Worm (Caenorhabditis elegans) whole organism, dauer: Measurements from ENCODE around the gene F41C3.2.

Experiments
- unc-62 ChIP-seq: sonication (generic microtip); optimal IDR thresholded peaks from 2 replicates; lab custom pipeline; 2017; ENCODE audit warnings: missing biosample characterization, missing genetic modification reagents, missing genetic modification characterization

Gene F41C3.2

ce11 chrII:4741527-4742187 is 8.1 kb upstream of the F41C3.2 start, which contains the start of gene acs-11:
acs-11 (plus strand) TSS chrII:4742137.
- no peak for TF ChIP-seq unc-62 (GFP tag; lab: Kevin White, UChicago)

ce11 chrII:4745281-4745680 is 4.5 kb upstream of the F41C3.2 start:
- TF ChIP-seq unc-62 (GFP tag; lab: Kevin White, UChicago) = no peak

DNA sequence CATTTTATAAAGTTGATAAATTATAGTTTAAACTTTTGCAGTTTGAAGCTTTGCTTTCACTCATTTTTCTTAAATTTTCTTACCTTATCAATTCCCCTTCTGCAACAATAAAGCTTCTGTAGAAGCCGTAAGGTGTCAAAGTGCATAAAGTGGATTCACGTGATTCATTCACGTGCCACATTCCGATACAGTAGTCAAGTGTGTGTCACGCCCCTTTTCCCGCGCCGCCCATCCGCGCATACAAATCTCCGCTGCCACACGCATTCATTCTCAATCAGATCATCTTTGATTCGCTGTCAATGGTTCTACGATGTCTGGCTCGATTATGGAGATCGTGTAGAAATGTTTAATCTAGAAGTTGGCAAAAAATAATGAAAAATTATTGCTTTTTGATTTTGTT is 2.7 kb upstream of the F41C3.2 start:
- no peak for TF ChIP-seq unc-62 (GFP tag; lab: Kevin White, UChicago)

ce11 chrII:4747697-4748096 is 2.1 kb upstream of the F41C3.2 start:
- no peak for TF ChIP-seq unc-62 (GFP tag; lab: Kevin White, UChicago)

DNA sequence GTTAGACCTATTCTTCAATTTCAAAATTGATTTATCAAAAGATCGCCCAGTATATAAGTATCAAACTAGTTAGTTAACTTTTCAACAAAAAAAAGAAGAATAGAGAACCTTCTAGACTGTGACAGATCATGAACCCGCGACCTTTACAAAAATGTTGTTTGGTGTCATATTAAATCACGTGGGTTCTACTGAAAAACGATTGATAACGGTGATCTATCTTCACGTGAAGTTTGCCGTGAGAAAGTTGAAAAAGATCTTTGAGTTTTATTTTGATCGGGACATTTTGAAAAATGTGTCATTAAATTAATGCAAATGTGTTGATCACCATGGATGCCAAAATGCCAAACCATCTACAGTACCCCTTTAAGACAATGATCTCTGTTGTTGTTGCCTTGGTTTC is 1.4 kb upstream of the F41C3.2 start:
- no peak for TF ChIP-seq unc-62 (GFP tag; lab: Kevin White, UChicago)

DNA sequence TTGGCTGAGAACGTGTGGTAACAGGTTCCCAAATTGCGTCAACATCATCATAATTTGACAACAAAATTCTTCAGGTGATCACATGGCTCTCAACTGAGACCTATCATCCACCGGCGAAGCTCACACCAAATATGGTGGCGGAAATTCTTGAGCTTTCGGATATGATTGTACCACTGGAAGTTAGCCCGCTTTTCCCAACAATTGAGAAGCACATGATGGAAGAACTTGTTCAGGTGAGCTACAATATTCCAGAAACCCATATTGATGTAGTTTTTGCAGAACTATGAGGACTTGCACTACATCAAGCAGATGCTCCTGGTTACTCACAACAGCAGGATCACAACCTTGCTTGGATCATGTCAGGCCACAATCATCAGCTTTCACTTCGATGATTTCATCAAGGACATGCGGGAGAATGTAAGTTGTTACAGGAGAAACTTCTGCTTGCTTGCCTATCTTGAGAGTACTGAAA is 2.5 kb downstream of the F41C3.2 start, which contains the start of gene F41C3.1:
TSS of gene F41C3.1 (plus strand) at position 51 of the 472 bp plus-strand sequence.
- TF ChIP-seq unc-62 (GFP tag; lab: Kevin White, UChicago) = no peak

- no peak for TF ChIP-seq unc-62 (GFP tag; lab: Kevin White, UChicago)
Observed at ce11 chrII:4753133-4753532, 3.4 kb downstream of the F41C3.2 start, which contains the start of gene C27D9.1. C27D9.1 (plus strand) TSS chrII:4753413.

DNA sequence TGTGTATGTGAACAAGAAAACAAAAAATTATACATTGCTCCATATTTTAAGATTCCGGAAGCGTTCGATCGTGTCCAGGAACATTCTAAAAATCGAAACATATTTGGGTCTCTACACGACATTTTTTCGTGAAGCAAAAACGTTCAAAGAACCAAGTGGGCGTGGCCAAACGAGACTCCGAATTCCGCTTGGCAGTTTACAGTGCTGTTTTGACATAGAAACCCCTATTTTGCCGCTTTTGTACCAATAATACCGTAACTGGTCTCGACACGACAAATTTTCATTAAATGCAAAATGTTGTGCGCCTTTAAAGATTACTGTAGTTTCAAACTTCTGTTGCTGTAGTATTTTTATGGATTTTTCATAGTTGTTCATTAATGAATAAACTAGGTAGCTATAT is 5.9 kb downstream of the F41C3.2 start:
- TF ChIP-seq unc-62 (GFP tag; lab: Kevin White, UChicago) = no peak

ce11 chrII:4756751-4757150 is 7.0 kb downstream of the F41C3.2 start, which contains the start of gene C27D9.2:
C27D9.2 (minus strand) TSS chrII:4756851.
- TF ChIP-seq unc-62 (GFP tag; lab: Kevin White, UChicago) = no peak

DNA sequence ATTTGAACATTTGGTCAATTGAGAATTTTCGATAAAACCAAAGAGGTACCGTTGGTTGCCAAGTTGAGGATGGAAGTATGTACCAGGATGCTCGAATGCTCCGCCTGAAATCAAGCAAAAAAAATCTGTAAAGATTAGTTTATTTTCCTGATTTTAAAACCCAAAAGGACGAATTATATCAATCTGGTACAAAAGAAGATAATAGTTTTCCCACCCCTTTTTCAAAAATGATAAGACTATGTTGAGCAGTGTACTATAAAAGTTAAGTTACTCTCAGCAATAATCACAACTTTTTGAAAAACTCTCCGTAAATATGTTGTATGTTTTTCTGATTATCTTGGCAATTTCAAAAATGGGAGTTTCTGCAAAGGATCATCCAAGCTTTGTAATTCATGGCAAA is 8.7 kb downstream of the F41C3.2 start, which contains the start of gene F26G1.3:
TSS of gene F26G1.3 (plus strand) at position 301 of the 400 bp plus-strand sequence.
- TF ChIP-seq unc-62 (GFP tag; lab: Kevin White, UChicago) = no peak

DNA sequence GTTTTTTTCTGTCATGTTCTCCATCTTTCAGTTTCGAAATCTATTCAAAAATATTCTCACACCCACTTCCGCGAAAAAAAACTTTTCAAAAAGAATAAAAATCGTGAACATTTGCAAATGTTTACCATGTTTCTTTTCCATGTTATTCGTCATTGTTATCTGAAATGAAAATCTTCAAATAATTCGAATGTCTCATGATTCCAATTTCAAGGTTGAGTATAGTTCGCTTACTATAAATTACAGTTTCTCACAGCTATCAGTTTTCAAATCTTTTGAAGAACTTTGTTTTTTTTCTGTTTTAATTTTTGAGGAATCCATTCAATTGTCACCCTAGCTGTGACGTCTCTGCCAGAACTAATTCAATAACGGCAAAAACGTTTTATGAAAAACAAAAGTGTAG is 10.1 kb downstream of the F41C3.2 start:
- no peak for TF ChIP-seq unc-62 (GFP tag; lab: Kevin White, UChicago)

DNA sequence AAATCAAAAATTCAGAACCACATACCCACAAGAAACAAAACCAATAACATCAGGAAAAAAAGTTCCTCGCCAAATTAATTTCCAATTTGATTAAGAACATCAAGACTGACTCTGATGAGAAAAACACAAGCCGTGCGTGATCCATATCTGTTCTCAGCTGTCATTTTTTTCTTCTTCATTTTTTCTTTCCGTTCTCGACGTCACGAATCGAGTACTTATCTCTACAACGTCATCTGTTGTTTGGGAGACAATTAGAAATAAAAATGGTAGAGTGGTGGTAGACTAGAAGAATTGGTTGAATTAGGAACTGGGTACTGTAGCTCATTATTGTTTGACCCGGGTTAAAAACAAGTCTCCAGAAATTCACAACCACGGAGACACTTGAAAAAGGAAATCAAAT is 11.3 kb downstream of the F41C3.2 start:
- no peak for TF ChIP-seq unc-62 (GFP tag; lab: Kevin White, UChicago)

DNA sequence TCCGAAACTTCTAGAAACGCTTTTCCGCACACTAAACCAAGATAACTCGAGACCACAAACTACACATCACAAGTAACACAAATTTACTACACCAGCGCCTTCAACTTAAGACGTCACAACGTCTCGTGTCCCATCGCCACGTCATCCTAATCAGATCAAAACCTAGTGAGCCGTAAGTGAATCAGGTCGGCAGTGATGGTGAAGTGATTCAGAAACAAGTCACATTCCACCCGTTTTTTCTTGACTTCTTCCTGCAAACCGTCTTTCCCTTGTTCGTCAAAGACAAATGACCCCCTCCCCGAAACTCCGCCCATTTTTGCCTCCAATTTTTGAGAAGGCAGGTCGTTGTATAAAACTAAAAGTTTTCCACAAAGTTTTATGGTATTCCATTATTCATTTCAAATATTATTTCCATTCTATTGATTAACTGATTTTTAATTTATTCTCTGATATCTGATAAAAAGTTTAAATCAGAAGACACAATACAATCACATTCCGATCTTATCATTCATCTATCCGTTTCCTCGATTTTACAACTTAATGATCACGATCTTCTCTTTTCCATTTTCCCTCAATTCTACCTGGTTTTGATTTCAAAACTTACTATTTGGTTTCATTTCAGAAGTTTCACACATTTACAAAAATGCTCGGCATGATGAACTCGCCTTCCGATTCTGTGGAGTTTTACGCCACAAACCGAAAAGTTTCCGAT is 13.0 kb downstream of the F41C3.2 start, which contains the start of gene F26G1.2:
TSS of gene F26G1.2 (plus strand) at position 508 of the 712 bp plus-strand sequence.
- TF ChIP-seq unc-62 (GFP tag; lab: Kevin White, UChicago) = no peak

ce11 chrII:4766284-4766683 is 16.5 kb downstream of the F41C3.2 start, which contains the start of gene ttm-2:
ttm-2 (minus strand) TSS chrII:4766384.
- no peak for TF ChIP-seq unc-62 (GFP tag; lab: Kevin White, UChicago)

DNA sequence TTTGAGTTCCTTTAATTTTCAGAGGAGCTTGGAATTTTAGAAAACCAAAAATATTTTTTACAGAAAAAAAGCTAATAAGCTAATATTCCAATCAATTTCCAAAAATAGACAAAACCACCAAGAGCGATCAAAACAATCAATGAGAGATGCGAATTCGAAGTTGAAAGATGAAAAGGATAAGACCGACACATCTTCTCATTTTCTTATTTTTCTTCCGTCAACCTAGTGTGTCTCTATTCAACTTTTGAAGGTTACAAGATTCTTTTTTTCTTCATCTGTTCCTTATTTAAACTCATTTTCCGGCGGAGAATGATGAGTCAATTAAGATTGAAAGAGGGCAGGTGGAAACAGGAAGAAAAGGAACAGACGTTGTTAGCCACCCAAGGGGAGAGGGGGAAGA is 17.8 kb downstream of the F41C3.2 start:
- TF ChIP-seq unc-62 (GFP tag; lab: Kevin White, UChicago) = no peak

ce11 chrII:4769096-4769495 is 19.3 kb downstream of the F41C3.2 start:
- TF ChIP-seq unc-62 (GFP tag; lab: Kevin White, UChicago) = no peak
